Worm (Caenorhabditis elegans): ENCODE data around the gene unc-39.

Gene unc-39

ce11 chrV:14372774-14373173, at the start of gene unc-39:
TSS of gene unc-39 (plus strand) at chrV:14373074.
- TF ChIP-seq unc-62 (GFP tag; optimal IDR thresholded peaks at IDR 0.05): no peak

- no peak for TF ChIP-seq unc-62 (GFP tag; optimal IDR thresholded peaks at IDR 0.05)
Observed at ce11 chrV:14324502-14325467, 48.1 kb upstream of the unc-39 start, which contains the start of the genes F47B8.4 and F47B8.18. TSS of gene F47B8.4 (minus strand) at chrV:14324673. TSS of gene F47B8.18 (minus strand) at chrV:14325464.

ce11 chrV:14327776-14328175, 45.1 kb upstream of the unc-39 start, which contains the start of gene F47B8.5:
TSS of gene F47B8.5 (minus strand) at chrV:14327876.
- TF ChIP-seq unc-62 (GFP tag; optimal IDR thresholded peaks at IDR 0.05): no peak

- TF ChIP-seq unc-62 (GFP tag; optimal IDR thresholded peaks at IDR 0.05): no peak
Observed at ce11 chrV:14328806-14329205, 44.1 kb upstream of the unc-39 start, which contains the start of gene pepm-1. TSS of gene pepm-1 (plus strand) at chrV:14329106.

ce11 chrV:14331477-14331876, 41.4 kb upstream of the unc-39 start, which contains the start of gene F47B8.8:
TSS of gene F47B8.8 (plus strand) at chrV:14331733.
- TF ChIP-seq unc-62 (GFP tag; optimal IDR thresholded peaks at IDR 0.05): no peak

ce11 chrV:14333116-14333515, 39.8 kb upstream of the unc-39 start, which contains the start of gene srm-4:
TSS of gene srm-4 (plus strand) at chrV:14333416.
- no peak for TF ChIP-seq unc-62 (GFP tag; optimal IDR thresholded peaks at IDR 0.05)

ce11 chrV:14334901-14335300, 38.0 kb upstream of the unc-39 start, which contains the start of gene srm-5:
TSS of gene srm-5 (plus strand) at chrV:14335201.
- no peak for TF ChIP-seq unc-62 (GFP tag; optimal IDR thresholded peaks at IDR 0.05)

- no peak for TF ChIP-seq unc-62 (GFP tag; optimal IDR thresholded peaks at IDR 0.05)
Observed at ce11 chrV:14336655-14337054, 36.2 kb upstream of the unc-39 start, which contains the start of gene srm-6. TSS of gene srm-6 (plus strand) at chrV:14336955.

- TF ChIP-seq unc-62 (GFP tag; optimal IDR thresholded peaks at IDR 0.05): no peak
Observed at ce11 chrV:14341672-14342071, 31.2 kb upstream of the unc-39 start, which contains the start of gene F47B8.10. TSS of gene F47B8.10 (plus strand) at chrV:14341972.

- TF ChIP-seq unc-62 (GFP tag; optimal IDR thresholded peaks at IDR 0.05): no peak
Observed at ce11 chrV:14347234-14347826, 25.5 kb upstream of the unc-39 start, which contains the start of gene cept-2. TSS of gene cept-2 (plus strand) at chrV:14347766.

- TF ChIP-seq unc-62 (GFP tag; optimal IDR thresholded peaks at IDR 0.05): no peak
Observed at ce11 chrV:14350498-14350897, 22.4 kb upstream of the unc-39 start.

ce11 chrV:14350949-14351348, 21.9 kb upstream of the unc-39 start:
- no peak for TF ChIP-seq unc-62 (GFP tag; optimal IDR thresholded peaks at IDR 0.05)

ce11 chrV:14351629-14352028, 21.2 kb upstream of the unc-39 start, which contains the start of gene vha-13:
TSS of gene vha-13 (plus strand) at chrV:14351709.
- no peak for TF ChIP-seq unc-62 (GFP tag; optimal IDR thresholded peaks at IDR 0.05)

ce11 chrV:14352032-14352431, 20.8 kb upstream of the unc-39 start:
- no peak for TF ChIP-seq unc-62 (GFP tag; optimal IDR thresholded peaks at IDR 0.05)

ce11 chrV:14354258-14354877, 18.5 kb upstream of the unc-39 start, which contains the start of gene Y49A3A.3:
TSS of gene Y49A3A.3 (plus strand) at chrV:14354410.
- TF ChIP-seq unc-62 (GFP tag; optimal IDR thresholded peaks at IDR 0.05): no peak
